Worm (Caenorhabditis elegans) whole organism, L1 larva: ENCODE data around the gene pdhk-2.

Source experiments
- C34B4.2 ChIP-seq: sonication (generic microtip); optimal IDR thresholded peaks from 2 replicates; lab custom pipeline; 2017; ENCODE audit warnings: mild to moderate bottlenecking, missing genetic modification characterization, missing compliant biosample characterization
- F16B12.6 ChIP-seq: fragments of 150-350 bp; optimal IDR thresholded peaks from 2 replicates; lab custom pipeline; 2014; ENCODE audit warnings: missing biosample characterization, missing genetic modification characterization
- alr-1 ChIP-seq: fragments of 200-800 bp; sonication (Bioruptor generic); optimal IDR thresholded peaks from 2 replicates; lab custom pipeline; 2018; ENCODE audit warnings: borderline replicate concordance, mild to moderate bottlenecking, missing genetic modification characterization, missing compliant biosample characterization
- aly-2 ChIP-seq: fragments of 150-350 bp; optimal IDR thresholded peaks from 2 replicates; lab custom pipeline; 2014; ENCODE audit warnings: missing biosample characterization, missing genetic modification characterization
- ces-1 ChIP-seq: fragments of 150-350 bp; optimal IDR thresholded peaks from 2 replicates; lab custom pipeline; 2014; ENCODE audit warnings: missing biosample characterization, missing genetic modification reagents, missing genetic modification characterization
- dpl-1 ChIP-seq, 3 experiments: fragments of 150-350 bp in 2 of 3; sonication (generic microtip) in 1 of 3; optimal IDR thresholded peaks; 2 replicates each; lab custom pipeline; 2014 to 2017; ENCODE audit warnings: missing biosample characterization in 3 of 3, missing genetic modification characterization in 3 of 3, missing genetic modification reagents in 3 of 3
- dsc-1 ChIP-seq: sonication (generic microtip); optimal IDR thresholded peaks from 2 replicates; lab custom pipeline; 2016; ENCODE audit warnings: mild to moderate bottlenecking, missing genetic modification characterization, missing compliant biosample characterization
- efl-1 ChIP-seq, 4 experiments: fragments of 150-350 bp; optimal IDR thresholded peaks in 3 of 4; peaks in 1 of 4; 1 replicate in 1 of 4; 2 replicates in 3 of 4; lab custom pipeline; 2014; ENCODE audit warnings: missing biosample characterization in 2 of 4, missing genetic modification characterization in 2 of 4, missing genetic modification reagents in 2 of 4
- efl-3 ChIP-seq: fragments of 200-800 bp; sonication (Bioruptor generic); optimal IDR thresholded peaks from 2 replicates; lab custom pipeline; 2018; ENCODE audit warnings: mild to moderate bottlenecking, missing genetic modification characterization, missing compliant biosample characterization
- egl-13 ChIP-seq: sonication (generic microtip); optimal IDR thresholded peaks from 2 replicates; lab custom pipeline; 2016; ENCODE audit warnings: missing genotype, missing genetic modification reagents, missing genetic modification characterization, missing compliant biosample characterization
- elt-2 ChIP-seq: sonication (generic microtip); optimal IDR thresholded peaks from 2 replicates; lab custom pipeline; 2016; ENCODE audit warnings: missing genetic modification characterization, mild to moderate bottlenecking, inconsistent platforms, missing compliant biosample characterization, missing genetic modification reagents
- elt-3 ChIP-seq, 6 experiments: fragments of 150-350 bp in 1 of 6; sonication (generic microtip); optimal IDR thresholded peaks; 2 replicates each; lab custom pipeline; 2017 to 2018; ENCODE audit warnings: missing biosample characterization in 6 of 6, missing genetic modification characterization in 6 of 6, inconsistent platforms in 1 of 6
- ets-5 ChIP-seq: fragments of 200-800 bp; sonication (Bioruptor generic); IDR thresholded peaks from 2 replicates; pipeline ENCODE4 v1.3.6; 2022; ENCODE audit warnings: missing genetic modification characterization, missing compliant biosample characterization
- fkh-10 ChIP-seq: sonication (generic microtip); optimal IDR thresholded peaks from 2 replicates; lab custom pipeline; 2017; ENCODE audit warnings: missing biosample characterization, missing genetic modification reagents, missing genetic modification characterization
- grh-1 ChIP-seq: fragments of 200-800 bp; sonication (Bioruptor generic); IDR thresholded peaks from 2 replicates; pipeline ENCODE4 v1.3.6; 2022; ENCODE audit warnings: missing genetic modification reagents, missing genetic modification characterization, missing compliant biosample characterization
- jun-1 ChIP-seq: fragments of 150-350 bp; optimal IDR thresholded peaks from 2 replicates; lab custom pipeline; 2014; ENCODE audit warnings: missing biosample characterization, missing genetic modification reagents, missing genetic modification characterization
- lin-14 ChIP-seq: fragments of 200-800 bp; sonication (Bioruptor generic); optimal IDR thresholded peaks from 2 replicates; lab custom pipeline; 2018; ENCODE audit warnings: mild to moderate bottlenecking, missing genetic modification characterization, moderate library complexity, missing compliant biosample characterization
- lin-35 ChIP-seq, 2 experiments: fragments of 150-350 bp; optimal IDR thresholded peaks; 2 replicates each; lab custom pipeline; 2014; ENCODE audit warnings: missing biosample characterization in 2 of 2, missing genetic modification characterization in 2 of 2, missing genetic modification reagents in 2 of 2
- mef-2 ChIP-seq: fragments of 150-350 bp; optimal IDR thresholded peaks from 2 replicates; lab custom pipeline; 2014; ENCODE audit warnings: missing biosample characterization, missing genetic modification characterization
- mep-1 ChIP-seq: fragments of 150-350 bp; optimal IDR thresholded peaks from 2 replicates; lab custom pipeline; 2014; ENCODE audit warnings: missing biosample characterization, missing genetic modification characterization
- nhr-11 ChIP-seq: fragments of 150-350 bp; optimal IDR thresholded peaks from 2 replicates; lab custom pipeline; 2014; ENCODE audit warnings: missing biosample characterization, missing genetic modification characterization
- nhr-237 ChIP-seq: fragments of 150-350 bp; optimal IDR thresholded peaks from 2 replicates; lab custom pipeline; 2014; ENCODE audit warnings: missing biosample characterization, missing genetic modification characterization
- nhr-71 ChIP-seq: sonication (generic microtip); optimal IDR thresholded peaks from 2 replicates; lab custom pipeline; 2016; ENCODE audit warnings: mild to moderate bottlenecking, missing genetic modification characterization, moderate library complexity, missing compliant biosample characterization
- nhr-76 ChIP-seq: sonication (generic microtip); optimal IDR thresholded peaks from 2 replicates; lab custom pipeline; 2017; ENCODE audit warnings: missing biosample characterization, missing genetic modification characterization
- nhr-77 ChIP-seq: fragments of 150-350 bp; optimal IDR thresholded peaks from 2 replicates; lab custom pipeline; 2014; ENCODE audit warnings: missing biosample characterization, missing genetic modification characterization
- nhr-84 ChIP-seq: sonication (generic microtip); optimal IDR thresholded peaks from 2 replicates; lab custom pipeline; 2017; ENCODE audit warnings: missing biosample characterization, missing genetic modification characterization
- pax-3 ChIP-seq: fragments of 200-800 bp; sonication (Bioruptor generic); optimal IDR thresholded peaks from 2 replicates; lab custom pipeline; 2018; ENCODE audit warnings: mild to moderate bottlenecking, missing genetic modification characterization, moderate library complexity, missing compliant biosample characterization
- pqm-1 ChIP-seq: sonication (generic microtip); optimal IDR thresholded peaks from 3 replicates; lab custom pipeline; 2017; ENCODE audit warnings: missing biosample characterization, missing genetic modification characterization
- skn-1 ChIP-seq: fragments of 150-350 bp; optimal IDR thresholded peaks from 2 replicates; lab custom pipeline; 2014; ENCODE audit warnings: missing biosample characterization, missing genetic modification characterization
- snu-23 ChIP-seq: sonication (generic microtip); optimal IDR thresholded peaks from 2 replicates; lab custom pipeline; 2016; ENCODE audit warnings: missing genetic modification characterization, missing compliant biosample characterization
- tbx-2 ChIP-seq: sonication (generic microtip); optimal IDR thresholded peaks from 2 replicates; lab custom pipeline; 2016; ENCODE audit warnings: missing genetic modification characterization, missing compliant biosample characterization
- unc-62 ChIP-seq: fragments of 150-350 bp; optimal IDR thresholded peaks from 2 replicates; lab custom pipeline; 2014; ENCODE audit warnings: missing biosample characterization, missing genetic modification reagents, missing genetic modification characterization
- xbp-1 ChIP-seq: sonication (generic microtip); optimal IDR thresholded peaks from 2 replicates; lab custom pipeline; 2016; ENCODE audit warnings: missing genetic modification characterization, missing compliant biosample characterization
- zag-1 ChIP-seq: fragments of 150-350 bp; optimal IDR thresholded peaks from 2 replicates; lab custom pipeline; 2014; ENCODE audit warnings: missing biosample characterization, missing genetic modification characterization
- ztf-11 ChIP-seq, 2 experiments: sonication (generic microtip); optimal IDR thresholded peaks; 2 replicates each; lab custom pipeline; 2016 to 2017; ENCODE audit warnings: missing genetic modification characterization in 2 of 2, missing biosample characterization in 1 of 2, missing compliant biosample characterization in 1 of 2

Gene pdhk-2

ce11 chrIII:8749487-8749886 is 8.3 kb upstream of the pdhk-2 start, which contains the start of gene sma-2 (continued):
- TF ChIP-seq zag-1 (tag; lab: Kevin White, UChicago) (no peak), pax-3 (tag; lab: Kevin White, UChicago) (no peak), mep-1 (tag; lab: Kevin White, UChicago) (peak; percentile 66), nhr-71 (tag; lab: Kevin White, UChicago) (peak; percentile 77), xbp-1 (peak; percentile 32), dpl-1 (GFP tag; optimal IDR thresholded peaks at IDR 0.05; lab: Kevin White, UChicago) (peak; percentile 2 to 49 (median 42)), grh-1 (0 out of 2 replicates have a peak, but pooled peaks have one; percentile 32), nhr-77 (tag; lab: Kevin White, UChicago) (peak; percentile 53), tbx-2 (tag; lab: Kevin White, UChicago) (peak; percentile 81), C34B4.2 (no peak), mef-2 (no peak), aly-2 (no peak)
- TF ChIP-seq, all 84 proteins: peak for 34

DNA sequence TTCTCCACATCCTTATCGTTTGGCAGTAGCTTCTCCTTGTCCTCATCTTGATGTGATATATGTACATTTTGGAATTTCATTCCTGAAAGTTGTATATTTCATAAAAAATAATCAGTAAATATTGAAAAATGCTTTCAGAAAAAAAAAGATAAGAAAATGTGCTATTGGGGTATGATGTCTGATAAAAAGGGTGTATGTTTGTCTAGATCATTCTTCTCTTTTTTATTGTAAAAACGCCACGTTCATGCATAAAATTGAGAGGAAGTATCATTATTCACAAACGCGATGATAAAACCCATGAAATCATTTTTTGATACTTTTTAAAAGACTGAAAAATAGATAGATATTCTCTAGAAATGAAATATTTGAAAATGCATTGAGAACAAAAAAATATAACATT is 7.4 kb upstream of the pdhk-2 start:
- no peak for TF ChIP-seq ets-5 (GFP tag; lab: Robert Waterston, UW)
- no peak for TF ChIP-seq lin-35 (GFP tag; optimal IDR thresholded peaks at IDR 0.05; lab: Kevin White, UChicago)
- TF ChIP-seq skn-1 (tag; lab: Kevin White, UChicago), result no peak
- TF ChIP-seq nhr-84 (tag; lab: Kevin White, UChicago), result no peak
- no peak for TF ChIP-seq egl-13 (tag; lab: Kevin White, UChicago)
- peak; percentile 28 for TF ChIP-seq jun-1 (tag; lab: Kevin White, UChicago)
- peak; percentile 18 for TF ChIP-seq lin-14 (GFP tag; lab: Kevin White, UChicago)
- TF ChIP-seq efl-1 (optimal IDR thresholded peaks at IDR 0.05; lab: Kevin White, UChicago), result no peak
- TF ChIP-seq efl-1 (GFP tag; optimal IDR thresholded peaks at IDR 0.05 in 1 of 2; lab: Kevin White, UChicago), result no peak
- no peak for TF ChIP-seq ces-1
- no peak for TF ChIP-seq F16B12.6 (tag; lab: Kevin White, UChicago)
- TF ChIP-seq fkh-10 (GFP tag; lab: Kevin White, UChicago), result no peak
- TF ChIP-seq elt-3 (tag; optimal IDR thresholded peaks at IDR 0.05; lab: Kevin White, UChicago), result no peak
- no peak for TF ChIP-seq alr-1 (tag; lab: Kevin White, UChicago)
- TF ChIP-seq ztf-11 (tag; optimal IDR thresholded peaks at IDR 0.05; lab: Kevin White, UChicago), result no peak
- peak; percentile 85 for TF ChIP-seq elt-2 (tag; lab: Kevin White, UChicago)
- TF ChIP-seq pqm-1, result peak; percentile 68
- no peak for TF ChIP-seq nhr-76 (tag; lab: Kevin White, UChicago)
- TF ChIP-seq nhr-237 (tag; lab: Kevin White, UChicago), result no peak

- no peak for TF ChIP-seq unc-62 (GFP tag; lab: Kevin White, UChicago)
- TF ChIP-seq tbx-2 (tag; lab: Kevin White, UChicago), result no peak
- no peak for TF ChIP-seq pax-3 (tag; lab: Kevin White, UChicago)
- no peak for TF ChIP-seq snu-23
- no peak for TF ChIP-seq efl-3 (GFP tag; lab: Kevin White, UChicago)
- TF ChIP-seq nhr-11, result no peak
These were observed 4.0 kb upstream of the pdhk-2 start for ce11 chrIII:8745214-8745613.

DNA sequence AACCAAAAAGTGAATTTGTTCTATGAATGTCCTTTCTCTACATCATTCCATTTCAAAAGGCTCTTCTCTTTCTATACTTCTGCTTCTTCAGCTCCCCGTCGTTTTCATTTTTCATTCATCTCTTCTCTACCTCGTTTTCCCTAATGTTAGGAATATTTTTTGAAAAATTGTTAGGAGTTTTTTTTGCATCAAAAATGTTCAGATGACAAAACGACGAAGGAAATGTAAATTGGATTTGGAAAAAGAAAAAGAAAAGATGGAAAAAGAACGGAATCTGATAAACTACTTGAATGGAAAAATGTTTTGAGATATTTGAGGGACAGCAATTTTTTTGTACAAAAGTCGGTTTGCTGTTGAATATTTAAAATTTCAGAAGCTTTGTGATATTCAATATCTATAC is 3.6 kb upstream of the pdhk-2 start:
- TF ChIP-seq nhr-237 (tag; lab: Kevin White, UChicago), result no peak
- TF ChIP-seq lin-14 (GFP tag; lab: Kevin White, UChicago), result peak; percentile 1

DNA sequence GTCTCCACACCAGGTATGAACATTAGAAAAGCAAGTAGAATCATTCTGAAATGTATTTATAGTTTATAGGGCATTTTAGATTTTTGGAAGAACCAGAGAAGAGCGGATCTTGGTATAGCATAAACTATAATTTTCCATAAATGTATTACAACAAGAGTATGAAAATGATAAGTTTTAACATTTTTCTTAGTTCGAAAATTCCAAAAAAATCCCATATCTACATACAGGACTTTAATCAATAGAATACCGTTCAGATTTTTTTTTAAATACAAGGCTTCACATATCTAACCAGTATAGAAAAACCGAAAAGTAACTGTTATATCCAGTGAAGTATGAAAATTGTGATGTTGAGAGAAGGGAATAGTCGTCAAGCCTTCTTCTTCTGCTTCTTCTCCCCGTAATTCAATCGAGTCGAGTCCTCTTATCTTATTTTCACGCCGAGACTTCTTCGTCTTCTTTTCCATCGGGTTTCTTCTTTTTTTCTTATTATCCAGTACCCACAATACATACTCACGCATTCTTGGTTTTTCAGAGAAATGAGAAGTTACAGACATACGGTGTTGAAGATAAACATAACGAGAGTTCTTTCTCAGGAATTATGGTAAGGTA is 2.7 kb upstream of the pdhk-2 start, which contains the start of gene ZK370.6:
ZK370.6 (minus strand) TSS at position 51 of the 609 bp plus-strand sequence.
- TF ChIP-seq efl-1 (optimal IDR thresholded peaks at IDR 0.05; lab: Kevin White, UChicago), result no peak
- TF ChIP-seq efl-1 (GFP tag; optimal IDR thresholded peaks at IDR 0.05 in 1 of 2; lab: Kevin White, UChicago), result no peak
- TF ChIP-seq dsc-1 (tag; lab: Kevin White, UChicago), result no peak
- TF ChIP-seq lin-14 (GFP tag; lab: Kevin White, UChicago), result peak; percentile 16
